Worm (Caenorhabditis elegans): Measurements from ENCODE around the gene F25B4.7.

Gene F25B4.7

ce11 chrV:5699835-5700441 is 12.9 kb upstream of the F25B4.7 start, which contains the start of gene clec-1:
Gene clec-1 (plus strand): TSS chrV:5700154.
- TF ChIP-seq ets-5 (GFP tag; IDR thresholded peaks at IDR 0.05) (no peak), isw-1 (GFP tag; IDR thresholded peaks at IDR 0.05) (no peak), nhr-20 (tag; optimal IDR thresholded peaks at IDR 0.05) (no peak), F16B12.6 (tag; optimal IDR thresholded peaks at IDR 0.05) (no peak), nhr-11 (tag; optimal IDR thresholded peaks at IDR 0.05) (no peak), ztf-4 (tag; optimal IDR thresholded peaks at IDR 0.05) (no peak), efl-3 (GFP tag; optimal IDR thresholded peaks at IDR 0.05) (no peak), ceh-63 (GFP tag; optimal IDR thresholded peaks at IDR 0.05) (no peak), nhr-47 (tag; optimal IDR thresholded peaks at IDR 0.05) (no peak), ceh-8 (GFP tag; optimal IDR thresholded peaks at IDR 0.05) (no peak), skn-1 (tag; optimal IDR thresholded peaks at IDR 0.05) (no peak), egl-27 (tag; optimal IDR thresholded peaks at IDR 0.05) (no peak), pax-3 (tag; optimal IDR thresholded peaks at IDR 0.05) (no peak), unc-86 (tag; optimal IDR thresholded peaks at IDR 0.05) (no peak), jun-1 (tag; optimal IDR thresholded peaks at IDR 0.05) (no peak), pag-3 (tag; optimal IDR thresholded peaks at IDR 0.05; ENCODE audit: borderline replicate concordance, insufficient read depth) (no peak), elt-3 (tag; optimal IDR thresholded peaks at IDR 0.05) (peak in 1 of 6 experiments; percentile 49), sox-4 (tag; optimal IDR thresholded peaks at IDR 0.05) (no peak), snu-23 (GFP tag; optimal IDR thresholded peaks at IDR 0.05) (peak; percentile 1), zag-1 (tag; optimal IDR thresholded peaks at IDR 0.05) (no peak), hlh-17 (GFP tag; optimal IDR thresholded peaks at IDR 0.05; ENCODE audit: borderline replicate concordance) (no peak), lin-35 (GFP tag; optimal IDR thresholded peaks at IDR 0.05) (no peak), unc-62 (GFP tag; optimal IDR thresholded peaks at IDR 0.05) (no peak), nhr-85 (tag) (peak; percentile 62), dpl-1 (GFP tag; optimal IDR thresholded peaks at IDR 0.05) (no peak), nhr-28 (tag; optimal IDR thresholded peaks at IDR 0.05) (no peak), mep-1 (tag; optimal IDR thresholded peaks at IDR 0.05) (no peak), mef-2 (tag; optimal IDR thresholded peaks at IDR 0.05) (no peak), unc-130 (tag; optimal IDR thresholded peaks at IDR 0.05) (no peak), lsy-2 (tag; optimal IDR thresholded peaks at IDR 0.05) (peak in 1 of 2 experiments; percentile 11), mab-9 (GFP tag; IDR thresholded peaks at IDR 0.05) (no peak), ceh-82 (tag; optimal IDR thresholded peaks at IDR 0.05) (no peak), tbx-2 (tag; optimal IDR thresholded peaks at IDR 0.05) (no peak), lin-15B (tag; optimal IDR thresholded peaks at IDR 0.05) (no peak), nhr-71 (tag; optimal IDR thresholded peaks at IDR 0.05) (no peak), efl-1 (optimal IDR thresholded peaks at IDR 0.05) (no peak), efl-1 (GFP tag; optimal IDR thresholded peaks at IDR 0.05 in 1 of 2) (no peak), lin-13 (GFP tag; optimal IDR thresholded peaks at IDR 0.05) (no peak), lin-14 (GFP tag; optimal IDR thresholded peaks at IDR 0.05) (peak; percentile 30), aly-2 (tag; optimal IDR thresholded peaks at IDR 0.05) (no peak), C04F5.9 (tag; optimal IDR thresholded peaks at IDR 0.05) (no peak), irx-1 (tag; optimal IDR thresholded peaks at IDR 0.05) (no peak), grh-1 (GFP tag; IDR thresholded peaks at IDR 0.05) (0 out of 2 replicates have a peak, but pooled peaks have one; percentile 4), nhr-12 (tag; optimal IDR thresholded peaks at IDR 0.05) (no peak), elt-2 (tag; optimal IDR thresholded peaks at IDR 0.05) (no peak), C34B4.2 (tag; optimal IDR thresholded peaks at IDR 0.05) (no peak), fkh-10 (GFP tag; optimal IDR thresholded peaks at IDR 0.05) (no peak), alr-1 (tag; optimal IDR thresholded peaks at IDR 0.05; ENCODE audit: borderline replicate concordance) (no peak), sup-37 (GFP tag; optimal IDR thresholded peaks at IDR 0.05) (no peak), nhr-90 (tag; optimal IDR thresholded peaks at IDR 0.05; ENCODE audit: poor library complexity) (no peak), blmp-1 (tag; optimal IDR thresholded peaks at IDR 0.05) (peak; percentile 74), tlp-1 (tag; optimal IDR thresholded peaks at IDR 0.05) (no peak)
